Worm (Caenorhabditis elegans): ENCODE results near the gene clec-36.

ce11 chrV:16834989-16835388 is 13.4 kb downstream of the clec-36 start, which contains the start of gene tni-3:
- TF ChIP-seq unc-62 (GFP tag; optimal IDR thresholded peaks at IDR 0.05): no peak
- no peak for TF ChIP-seq fos-1 (tag; optimal IDR thresholded peaks at IDR 0.05)
- TF ChIP-seq nhr-237 (tag; optimal IDR thresholded peaks at IDR 0.05): no peak
- no peak for TF ChIP-seq jun-1 (tag; optimal IDR thresholded peaks at IDR 0.05)
- no peak for TF ChIP-seq lin-14 (GFP tag; optimal IDR thresholded peaks at IDR 0.05)
- no peak for TF ChIP-seq nhr-77 (tag; optimal IDR thresholded peaks at IDR 0.05)
- TF ChIP-seq dpl-1 (GFP tag; optimal IDR thresholded peaks at IDR 0.05): no peak
